Fruit fly (Drosophila melanogaster) whole organism, embryonic: ENCODE measurements around the gene Kat60.

Source experiments
- ATbp ChIP-seq: fragments of 200-800 bp; sonication (Bioruptor generic); optimal IDR thresholded peaks from 2 replicates; lab custom pipeline; 2017; ENCODE audit warnings: missing biosample characterization, mild to moderate bottlenecking, missing genetic modification characterization, missing genetic modification reagents
- CG10147 ChIP-seq: fragments of 200-800 bp; sonication (Bioruptor generic); optimal IDR thresholded peaks from 2 replicates; lab custom pipeline; 2019; ENCODE audit warnings: missing biosample characterization, mild to moderate bottlenecking, missing genetic modification characterization, moderate library complexity
- CG10274 ChIP-seq: fragments of 200-800 bp; sonication (Bioruptor generic); optimal IDR thresholded peaks from 3 replicates; lab custom pipeline; 2017; ENCODE audit warnings: missing biosample characterization, mild to moderate bottlenecking, missing genetic modification characterization
- CG10431 ChIP-seq: fragments of 200-800 bp; sonication (Bioruptor generic); optimal IDR thresholded peaks from 3 replicates; lab custom pipeline; 2018; ENCODE audit warnings: missing biosample characterization, mild to moderate bottlenecking, missing genetic modification characterization
- CG10543 ChIP-seq: fragments of 200-800 bp; sonication (Bioruptor generic); optimal IDR thresholded peaks from 3 replicates; lab custom pipeline; 2017; ENCODE audit warnings: missing biosample characterization, mild to moderate bottlenecking, missing genetic modification characterization, moderate library complexity
- CG11085 ChIP-seq: fragments of 200-800 bp; sonication (Bioruptor generic); IDR thresholded peaks from 2 replicates; pipeline ENCODE4 v1.3.6; 2022; ENCODE audit warnings: missing biosample characterization, missing genetic modification characterization
- CG11560 ChIP-seq: fragments of 200-800 bp; sonication (Bioruptor generic); IDR thresholded peaks from 3 replicates; pipeline ENCODE4 v1.3.6; 2022; ENCODE audit warnings: missing biosample characterization, missing genetic modification characterization
- CG15073 ChIP-seq: fragments of 200-800 bp; sonication (Bioruptor generic); optimal IDR thresholded peaks from 2 replicates; lab custom pipeline; 2016; ENCODE audit warnings: missing biosample characterization, missing genetic modification characterization
- CG1603 ChIP-seq: fragments of 200-800 bp; sonication (Bioruptor generic); optimal IDR thresholded peaks from 2 replicates; lab custom pipeline; 2019; ENCODE audit warnings: missing biosample characterization, mild to moderate bottlenecking, missing genetic modification characterization, moderate library complexity
- CG17359 ChIP-seq: fragments of 200-800 bp; sonication (Bioruptor generic); optimal IDR thresholded peaks from 3 replicates; lab custom pipeline; 2018; ENCODE audit warnings: missing biosample characterization, mild to moderate bottlenecking, missing genetic modification characterization, moderate library complexity
- CG17361 ChIP-seq: fragments of 200-800 bp; sonication (Bioruptor generic); IDR thresholded peaks from 3 replicates; pipeline ENCODE4 v1.3.6; 2022; ENCODE audit warnings: missing biosample characterization, missing genetic modification characterization
- CG17385 ChIP-seq: fragments of 200-800 bp; sonication (Bioruptor generic); optimal IDR thresholded peaks from 3 replicates; lab custom pipeline; 2018; ENCODE audit warnings: missing biosample characterization, mild to moderate bottlenecking, missing genetic modification characterization
- CG2120 ChIP-seq: fragments of 200-800 bp; sonication (Bioruptor generic); optimal IDR thresholded peaks from 3 replicates; lab custom pipeline; 2016; ENCODE audit warnings: missing biosample characterization, missing genetic modification characterization
- CG2199 ChIP-seq: fragments of 200-800 bp; sonication (Bioruptor generic); IDR thresholded peaks from 3 replicates; pipeline ENCODE4 v1.3.6; 2022; ENCODE audit warnings: missing biosample characterization, missing genetic modification characterization
- CG2678 ChIP-seq: fragments of 200-800 bp; sonication (Bioruptor generic); optimal IDR thresholded peaks from 3 replicates; lab custom pipeline; 2019; ENCODE audit warnings: missing biosample characterization, mild to moderate bottlenecking, missing genetic modification characterization, moderate library complexity
- CG31365 ChIP-seq: fragments of 200-800 bp; sonication (Bioruptor generic); optimal IDR thresholded peaks from 2 replicates; lab custom pipeline; 2018; ENCODE audit warnings: missing biosample characterization, mild to moderate bottlenecking, missing genetic modification characterization
- CG31441 ChIP-seq: fragments of 200-800 bp; sonication (Bioruptor generic); IDR thresholded peaks from 2 replicates; pipeline ENCODE4 v1.3.6; 2022; ENCODE audit warnings: missing biosample characterization, missing genetic modification characterization
- CG3407 ChIP-seq: fragments of 200-800 bp; sonication (Bioruptor generic); optimal IDR thresholded peaks from 2 replicates; lab custom pipeline; 2018; ENCODE audit warnings: missing biosample characterization, mild to moderate bottlenecking, missing genetic modification characterization
- CG3995 ChIP-seq: fragments of 200-800 bp; sonication (Bioruptor generic); optimal IDR thresholded peaks from 3 replicates; lab custom pipeline; 2016; ENCODE audit warnings: missing biosample characterization, missing genetic modification characterization
- CG4617 ChIP-seq: fragments of 200-800 bp; sonication (Bioruptor generic); optimal IDR thresholded peaks from 3 replicates; lab custom pipeline; 2016; ENCODE audit warnings: missing biosample characterization, missing genetic modification characterization, borderline replicate concordance
- CG7372 ChIP-seq: fragments of 200-800 bp; sonication (Bioruptor generic); IDR thresholded peaks from 2 replicates; pipeline ENCODE4 v1.3.6; 2022; ENCODE audit warnings: missing biosample characterization, missing genetic modification characterization
- CG7928 ChIP-seq: fragments of 200-800 bp; sonication (Bioruptor generic); optimal IDR thresholded peaks from 2 replicates; lab custom pipeline; 2017; ENCODE audit warnings: missing biosample characterization, mild to moderate bottlenecking, missing genetic modification characterization
- CG9727 ChIP-seq: fragments of 200-800 bp; sonication (Bioruptor generic); optimal IDR thresholded peaks from 3 replicates; lab custom pipeline; 2017; ENCODE audit warnings: missing biosample characterization, mild to moderate bottlenecking, missing genetic modification characterization
- Chrac-16 ChIP-seq: fragments of 200-800 bp; sonication (Bioruptor generic); optimal IDR thresholded peaks from 3 replicates; lab custom pipeline; 2016; ENCODE audit warnings: missing biosample characterization, missing genetic modification characterization
- Dbx ChIP-seq: fragments of 200-800 bp; sonication (Bioruptor generic); IDR thresholded peaks from 3 replicates; pipeline ENCODE4 v1.3.6; 2022; ENCODE audit warnings: missing biosample characterization, missing genetic modification characterization
- Dll ChIP-seq: fragments of 200-800 bp; sonication (Bioruptor generic); IDR thresholded peaks from 4 replicates; pipeline ENCODE4 v1.3.6; 2022; ENCODE audit warnings: missing biosample characterization, missing genetic modification characterization; ENCODE audit not compliant: partially characterized antibody
- E2f2 ChIP-seq: fragments of 200-800 bp; sonication (Bioruptor generic); IDR thresholded peaks from 2 replicates; pipeline ENCODE4 v1.3.6; 2022; ENCODE audit warnings: missing biosample characterization, missing genetic modification characterization
- Fer1 ChIP-seq: fragments of 200-800 bp; sonication (Bioruptor generic); optimal IDR thresholded peaks from 2 replicates; lab custom pipeline; 2017; ENCODE audit warnings: missing biosample characterization, mild to moderate bottlenecking, missing genetic modification characterization
- Fer2 ChIP-seq: fragments of 200-800 bp; sonication (Bioruptor generic); optimal IDR thresholded peaks from 2 replicates; lab custom pipeline; 2018; ENCODE audit warnings: missing biosample characterization, mild to moderate bottlenecking, missing genetic modification characterization, moderate library complexity
- H15 ChIP-seq: fragments of 200-800 bp; sonication (Bioruptor generic); IDR thresholded peaks from 3 replicates; pipeline ENCODE4 v1.3.6; 2022; ENCODE audit warnings: missing biosample characterization, missing genetic modification characterization
- Hr39 ChIP-seq: fragments of >200 bp; optimal IDR thresholded peaks from 2 replicates; lab custom pipeline; 2017
- MBD-R2 ChIP-seq: fragments of 200-800 bp; sonication (Bioruptor generic); IDR thresholded peaks from 2 replicates; pipeline ENCODE4 v1.3.6; 2022; ENCODE audit warnings: missing biosample characterization, missing genetic modification characterization
- Myb ChIP-seq: fragments of 200-800 bp; sonication (Bioruptor generic); optimal IDR thresholded peaks from 2 replicates; lab custom pipeline; 2016; ENCODE audit warnings: missing biosample characterization, missing genetic modification characterization
- Nf-YC ChIP-seq: fragments of 200-800 bp; optimal IDR thresholded peaks from 3 replicates; lab custom pipeline; 2019; ENCODE audit warnings: missing biosample characterization, mild to moderate bottlenecking, missing genetic modification characterization, moderate library complexity
- chinmo ChIP-seq: fragments of 200-800 bp; sonication (Bioruptor generic); IDR thresholded peaks from 4 replicates; pipeline ENCODE4 v1.3.6; 2022; ENCODE audit warnings: missing biosample characterization, missing genetic modification characterization; ENCODE audit not compliant: partially characterized antibody
- crp ChIP-seq, 2 experiments: fragments of 200-800 bp; sonication (Bioruptor generic); optimal IDR thresholded peaks; 2 replicates in 1 of 2; 3 replicates in 1 of 2; lab custom pipeline; 2017; ENCODE audit warnings: missing biosample characterization in 2 of 2, missing genetic modification characterization in 2 of 2, mild to moderate bottlenecking in 1 of 2, moderate library complexity in 1 of 2
- disco-r ChIP-seq: fragments of 200-800 bp; sonication (Bioruptor generic); optimal IDR thresholded peaks from 2 replicates; lab custom pipeline; 2016; ENCODE audit warnings: missing biosample characterization, missing genetic modification characterization
- dpn ChIP-seq, 2 experiments: fragments of 200-800 bp; sonication (Bioruptor generic); optimal IDR thresholded peaks; 3 replicates each; lab custom pipeline; 2016; ENCODE audit warnings: missing biosample characterization in 2 of 2, missing genetic modification characterization in 2 of 2
- eyg ChIP-seq: fragments of 200-800 bp; sonication (Bioruptor generic); optimal IDR thresholded peaks from 3 replicates; lab custom pipeline; 2016; ENCODE audit warnings: missing biosample characterization, missing genetic modification characterization
- gem ChIP-seq: fragments of 200-800 bp; sonication (Bioruptor generic); optimal IDR thresholded peaks from 2 replicates; lab custom pipeline; 2019; ENCODE audit warnings: missing biosample characterization, mild to moderate bottlenecking, missing genetic modification characterization, moderate library complexity
- jing ChIP-seq: fragments of 200-800 bp; sonication (Bioruptor generic); optimal IDR thresholded peaks from 2 replicates; lab custom pipeline; 2018; ENCODE audit warnings: missing biosample characterization, mild to moderate bottlenecking, missing genetic modification characterization
- ken ChIP-seq: fragments of 200-800 bp; sonication (Bioruptor generic); IDR thresholded peaks from 3 replicates; pipeline ENCODE4 v1.3.6; 2022; ENCODE audit warnings: missing biosample characterization, missing genetic modification characterization
- knrl ChIP-seq: fragments of 200-800 bp; sonication (Bioruptor generic); IDR thresholded peaks from 3 replicates; pipeline ENCODE4 v1.3.6; 2022; ENCODE audit warnings: missing biosample characterization, missing genetic modification characterization; ENCODE audit not compliant: partially characterized antibody
- mirr ChIP-seq: fragments of 200-800 bp; sonication (Bioruptor generic); optimal IDR thresholded peaks from 3 replicates; lab custom pipeline; 2018; ENCODE audit warnings: missing biosample characterization, mild to moderate bottlenecking, missing genetic modification characterization
- ro ChIP-seq: fragments of 200-800 bp; sonication (Bioruptor generic); IDR thresholded peaks from 2 replicates; pipeline ENCODE4 v1.3.6; 2022; ENCODE audit warnings: missing biosample characterization, missing genetic modification characterization
- sd ChIP-seq: fragments of 200-800 bp; sonication (Bioruptor generic); optimal IDR thresholded peaks from 3 replicates; lab custom pipeline; 2018; ENCODE audit warnings: missing biosample characterization, mild to moderate bottlenecking, missing genetic modification characterization, moderate library complexity
- sug ChIP-seq: fragments of 200-800 bp; optimal IDR thresholded peaks from 2 replicates; lab custom pipeline; 2019; ENCODE audit warnings: missing biosample characterization, mild to moderate bottlenecking, missing genetic modification characterization, moderate library complexity
- tin ChIP-seq: fragments of 200-800 bp; sonication (Bioruptor generic); optimal IDR thresholded peaks from 3 replicates; lab custom pipeline; 2016; ENCODE audit warnings: missing biosample characterization, missing genetic modification characterization
- ttk ChIP-seq: fragments of 200-800 bp; sonication (Bioruptor generic); IDR thresholded peaks from 2 replicates; pipeline ENCODE4 v2.1.2; 2022; ENCODE audit warnings: missing biosample characterization, missing genetic modification characterization

The Kat60 gene

DNA sequence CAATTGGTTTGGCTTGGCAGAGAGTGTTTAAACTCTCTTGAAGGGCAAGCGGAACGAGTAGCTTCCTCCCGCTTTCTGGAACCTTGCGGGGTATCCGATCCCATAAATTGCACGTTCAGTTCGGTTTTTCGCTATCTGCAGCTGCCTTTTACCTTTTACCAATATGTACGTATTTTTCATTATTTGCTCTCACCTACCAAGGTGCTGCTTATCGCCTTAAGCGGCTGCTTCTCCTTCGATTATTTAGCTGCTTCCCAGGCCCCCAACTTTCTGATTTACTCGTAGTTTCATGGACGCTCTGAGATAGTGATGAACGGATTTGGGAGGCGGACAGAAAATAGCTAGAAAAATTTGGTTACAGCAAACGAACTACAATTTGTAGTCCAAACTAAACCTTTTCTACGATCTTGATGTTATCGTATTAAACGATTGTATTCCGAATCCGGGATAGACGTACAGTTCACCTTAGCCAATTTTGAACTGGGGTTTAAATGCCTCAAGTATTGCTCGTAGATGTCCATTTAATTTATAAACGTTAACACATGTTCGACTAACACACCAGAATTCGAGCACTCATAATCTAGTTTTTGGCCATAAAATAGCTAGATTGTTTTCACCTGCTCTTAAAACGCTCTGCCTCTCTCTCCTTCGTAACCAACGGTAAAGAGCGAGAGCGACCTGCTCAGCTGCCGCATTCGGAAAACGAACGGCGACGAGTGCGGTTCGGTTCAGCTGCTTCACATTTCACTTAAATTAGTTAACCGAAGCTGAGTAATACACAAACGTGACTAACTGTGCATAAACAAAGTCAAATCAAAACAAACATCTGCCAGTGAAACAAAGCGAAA is 32.5 kb upstream of the Kat60 start (continued):
- TF ChIP-seq CG10147 (GFP tag; lab: Kevin White, UChicago) (peak; percentile 58), CG17359 (tag; lab: Kevin White, UChicago) (peak; percentile 18), ken (GFP tag; lab: Robert Waterston, UW) (no peak), knrl (GFP tag; lab: Robert Waterston, UW) (no peak), CG2199 (GFP tag; lab: Robert Waterston, UW) (0 out of 3 replicates have a peak, but pooled peaks have one; percentile 59), CG3407 (GFP tag; lab: Kevin White, UChicago) (no peak), CG10543 (peak; percentile 82), tin (no peak), CG7372 (no peak), CG11560 (tag; lab: Robert Waterston, UW) (no peak), CG17361 (GFP tag; lab: Robert Waterston, UW) (peak; percentile 72; the same call in 2 of the 3 replicates), gem (peak; percentile 58), Dbx (GFP tag; lab: Robert Waterston, UW) (no peak), Chrac-16 (GFP tag; lab: Kevin White, UChicago) (peak; percentile 8), CG1603 (tag; lab: Kevin White, UChicago) (peak; percentile 42), CG3995 (GFP tag; lab: Kevin White, UChicago) (peak; percentile 2), crp (GFP tag; optimal IDR thresholded peaks at IDR 0.05; lab: Kevin White, UChicago) (peak in 1 of 2 experiments; percentile 16), dpn (GFP tag; optimal IDR thresholded peaks at IDR 0.05; lab: Kevin White, UChicago) (peak; percentile 23 to 37), CG10431 (GFP tag; lab: Kevin White, UChicago) (no peak), jing (GFP tag; lab: Kevin White, UChicago) (no peak), Fer1 (GFP tag; lab: Kevin White, UChicago) (peak; percentile 58), eyg (GFP tag; lab: Kevin White, UChicago) (no peak), CG15073 (GFP tag; lab: Kevin White, UChicago) (no peak), CG10274 (GFP tag; lab: Kevin White, UChicago) (peak; percentile 25), CG31441 (GFP tag; lab: Robert Waterston, UW) (0 out of 2 replicates have a peak, but pooled peaks have one; percentile 23), chinmo (peak; percentile 91; the same call in 2 of the 4 replicates), CG7928 (GFP tag; lab: Kevin White, UChicago) (no peak), disco-r (peak; percentile 14), CG31365 (tag; lab: Kevin White, UChicago) (no peak), CG11085 (GFP tag; lab: Robert Waterston, UW) (no peak), Hr39 (lab: Kevin White, UChicago) (no peak), sug (tag; lab: Kevin White, UChicago) (peak; percentile 79), ATbp (GFP tag; lab: Kevin White, UChicago) (peak; percentile 31), Dll (GFP tag; lab: Robert Waterston, UW) (0 out of 4 replicates have a peak, but pooled peaks have one; percentile 8), CG4617 (GFP tag; lab: Kevin White, UChicago) (no peak), Nf-YC (tag; lab: Kevin White, UChicago) (peak; percentile 61), E2f2 (GFP tag; lab: Robert Waterston, UW) (no peak), H15 (GFP tag; lab: Robert Waterston, UW) (no peak), sd (tag; lab: Kevin White, UChicago) (no peak), mirr (GFP tag; lab: Kevin White, UChicago) (peak; percentile 33), Myb (GFP tag; lab: Kevin White, UChicago) (no peak), CG9727 (peak; percentile 46), MBD-R2 (GFP tag; lab: Robert Waterston, UW) (no peak), Fer2 (tag; lab: Kevin White, UChicago) (no peak), CG2678 (tag; lab: Kevin White, UChicago) (peak; percentile 74), ro (no peak), CG17385 (peak; percentile 52), CG2120 (GFP tag; lab: Kevin White, UChicago) (peak; percentile 61), ttk (GFP tag; lab: Robert Waterston, UW) (no peak)
